Worm (Caenorhabditis elegans): ENCODE results near the gene nspb-2.

- TF ChIP-seq blmp-1 (tag; optimal IDR thresholded peaks at IDR 0.05) (no peak), snu-23 (GFP tag; optimal IDR thresholded peaks at IDR 0.05) (no peak), tbx-2 (tag; optimal IDR thresholded peaks at IDR 0.05) (no peak), elt-3 (tag; optimal IDR thresholded peaks at IDR 0.05) (no peak), hlh-17 (GFP tag; optimal IDR thresholded peaks at IDR 0.05; ENCODE audit: borderline replicate concordance) (no peak), egl-27 (tag; optimal IDR thresholded peaks at IDR 0.05) (no peak), pqm-1 (tag; optimal IDR thresholded peaks at IDR 0.05) (no peak), snpc-4 (tag; optimal IDR thresholded peaks at IDR 0.05) (no peak), ama-1 (optimal IDR thresholded peaks at IDR 0.05) (no peak), fos-1 (tag; optimal IDR thresholded peaks at IDR 0.05) (no peak)
Observed at ce11 chrIV:6605863-6606262, 14.4 kb downstream of the nspb-2 start, which contains the start of gene nstp-2.
